Fruit fly (Drosophila melanogaster): ENCODE measurements around the gene TfIIB.

Gene TfIIB

DNA sequence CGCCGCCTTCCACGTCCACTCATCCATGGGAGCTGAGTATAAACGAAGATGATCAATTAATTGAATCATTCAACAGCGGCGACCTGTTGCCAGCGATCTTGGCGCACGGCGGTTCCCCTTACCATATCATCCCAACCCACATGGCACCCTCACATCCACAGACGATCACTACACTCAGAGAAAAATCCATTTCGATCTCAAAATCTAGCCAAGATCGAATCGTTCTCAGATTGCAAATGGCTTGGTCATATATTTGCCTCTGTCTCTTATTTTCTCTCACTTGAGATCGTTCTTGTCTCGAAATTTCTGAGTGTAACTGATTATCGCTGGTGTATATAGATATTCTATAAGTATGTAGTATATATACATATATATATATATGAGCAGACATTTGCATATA is 37.2 kb downstream of the TfIIB start (continued):
- TF ChIP-seq tna (GFP tag; IDR thresholded peaks at IDR 0.05; ENCODE audit: partially characterized antibody) (no peak), CG11456 (GFP tag; IDR thresholded peaks at IDR 0.05) (peak; percentile 81), CG5953 (GFP tag; IDR thresholded peaks at IDR 0.05) (no peak), Optix (GFP tag; IDR thresholded peaks at IDR 0.05) (0 out of 3 replicates have a peak, but pooled peaks have one; percentile 46), CG8281 (tag; optimal IDR thresholded peaks at IDR 0.05) (peak; percentile 3), Rx (GFP tag; IDR thresholded peaks at IDR 0.05) (0 out of 2 replicates have a peak, but pooled peaks have one; percentile 39), CG4707 (GFP tag; optimal IDR thresholded peaks at IDR 0.05) (no peak), dpn (GFP tag; optimal IDR thresholded peaks at IDR 0.05) (peak; percentile 18 to 71), CrebB (tag; optimal IDR thresholded peaks at IDR 0.05) (no peak), ara (GFP tag; IDR thresholded peaks at IDR 0.05) (peak; percentile 66; the same call in 1 of the 2 replicates), CG14667 (GFP tag; IDR thresholded peaks at IDR 0.05) (no peak; the same call in 1 of the 2 replicates), CG9215 (GFP tag; IDR thresholded peaks at IDR 0.05) (no peak; the same call in 1 of the 2 replicates), esg (GFP tag; conservative IDR thresholded peaks at IDR 0.05) (peak; percentile 61), H2.0 (GFP tag; IDR thresholded peaks at IDR 0.05) (peak; percentile 60), ato (GFP tag; IDR thresholded peaks at IDR 0.05; ENCODE audit: partially characterized antibody) (no peak), chm (GFP tag; IDR thresholded peaks at IDR 0.05) (0 out of 2 replicates have a peak, but pooled peaks have one; percentile 55), mld (GFP tag; IDR thresholded peaks at IDR 0.05; ENCODE audit: partially characterized antibody) (no peak), CG9727 (GFP tag; optimal IDR thresholded peaks at IDR 0.05) (peak; percentile 26), Jarid2 (GFP tag; optimal IDR thresholded peaks at IDR 0.05) (no peak), knrl (GFP tag; IDR thresholded peaks at IDR 0.05; ENCODE audit: partially characterized antibody) (no peak), trh (GFP tag; optimal IDR thresholded peaks at IDR 0.05) (no peak), Lpt (GFP tag; optimal IDR thresholded peaks at IDR 0.05) (no peak), CG1792 (GFP tag; optimal IDR thresholded peaks at IDR 0.05) (no peak), tx (GFP tag; optimal IDR thresholded peaks at IDR 0.05) (no peak), bbx (GFP tag; IDR thresholded peaks at IDR 0.05; ENCODE audit: partially characterized antibody) (no peak), ind (GFP tag; optimal IDR thresholded peaks at IDR 0.05) (peak; percentile 65), vnd (GFP tag; IDR thresholded peaks at IDR 0.05; ENCODE audit: partially characterized antibody) (no peak), CG6689 (GFP tag; IDR thresholded peaks at IDR 0.05) (0 out of 2 replicates have a peak, but pooled peaks have one; percentile 18), phol (tag; optimal IDR thresholded peaks at IDR 0.05) (peak; percentile 44), Awh (GFP tag; IDR thresholded peaks at IDR 0.05) (peak; percentile 58), Med (GFP tag) (peak; percentile 88), HmgD (GFP tag; optimal IDR thresholded peaks at IDR 0.05) (no peak), zfh1 (GFP tag; IDR thresholded peaks at IDR 0.05) (peak; percentile 76), Ets65A (GFP tag) (peak; percentile 93), Neu2 (GFP tag; optimal IDR thresholded peaks at IDR 0.05; ENCODE audit: borderline replicate concordance) (no peak), CG6654 (GFP tag; optimal IDR thresholded peaks at IDR 0.05) (peak; percentile 15), Nf-YA (GFP tag; IDR thresholded peaks at IDR 0.05) (0 out of 2 replicates have a peak, but pooled peaks have one; percentile 9), GATAe (GFP tag; conservative IDR thresholded peaks at IDR 0.05) (no peak), NC2β (GFP tag; optimal IDR thresholded peaks at IDR 0.05) (no peak), BEAF-32 (GFP tag; optimal IDR thresholded peaks at IDR 0.05) (no peak), exex (tag; optimal IDR thresholded peaks at IDR 0.05) (peak; percentile 4), fd3F (GFP tag; optimal IDR thresholded peaks at IDR 0.05) (peak; percentile 33), Atf3 (GFP tag; optimal IDR thresholded peaks at IDR 0.05) (no peak), fd96Cb (tag; optimal IDR thresholded peaks at IDR 0.05) (peak; percentile 48), CG5245 (GFP tag; optimal IDR thresholded peaks at IDR 0.05) (peak; percentile 44), amos (GFP tag; IDR thresholded peaks at IDR 0.05; ENCODE audit: partially characterized antibody) (no peak), tin (GFP tag; optimal IDR thresholded peaks at IDR 0.05) (peak; percentile 34), CG31365 (tag; optimal IDR thresholded peaks at IDR 0.05) (no peak), Adf1 (GFP tag; IDR thresholded peaks at IDR 0.05) (peak; percentile 34; the same call in 1 of the 2 replicates), CG3163 (GFP tag; optimal IDR thresholded peaks at IDR 0.05) (no peak), CG18011 (GFP tag; optimal IDR thresholded peaks at IDR 0.05) (no peak)
